Fruit fly (Drosophila melanogaster): ENCODE measurements around the gene mTerf5.
A peak's percentile ranks its signal among the peaks of the same experiment; 100 is the strongest.

Gene mTerf5

dm6 chr3R:18196991-18197801 lies 26.3 kb downstream of the mTerf5 start (continued):
- TF ChIP-seq ash1 (GFP tag; optimal IDR thresholded peaks at IDR 0.05) = no peak
- TF ChIP-seq az2 (GFP tag; optimal IDR thresholded peaks at IDR 0.05) = peak; percentile 57
- peak; percentile 41 for TF ChIP-seq CG6854 (GFP tag; optimal IDR thresholded peaks at IDR 0.05)
- peak; percentile 35 for TF ChIP-seq Fer3 (tag; optimal IDR thresholded peaks at IDR 0.05)
- TF ChIP-seq corto (GFP tag; optimal IDR thresholded peaks at IDR 0.05) = peak; percentile 8
- no peak for TF ChIP-seq crp (GFP tag; optimal IDR thresholded peaks at IDR 0.05)
- peak; percentile 38 for TF ChIP-seq CG1529 (GFP tag; optimal IDR thresholded peaks at IDR 0.05)
- TF ChIP-seq tio (GFP tag; optimal IDR thresholded peaks at IDR 0.05) = peak; percentile 79
- peak; percentile 57 for TF ChIP-seq dmrt11E (tag; optimal IDR thresholded peaks at IDR 0.05)
- TF ChIP-seq Dbx (GFP tag; IDR thresholded peaks at IDR 0.05) = no peak
- peak; percentile 58 for TF ChIP-seq PHDP (tag; optimal IDR thresholded peaks at IDR 0.05)
- peak; percentile 70 for TF ChIP-seq Ssrp (tag; optimal IDR thresholded peaks at IDR 0.05)
- TF ChIP-seq CG1603 (tag; optimal IDR thresholded peaks at IDR 0.05) = peak; percentile 28
- TF ChIP-seq MESR4 (GFP tag; optimal IDR thresholded peaks at IDR 0.05) = peak; percentile 40
- TF ChIP-seq phol (tag; optimal IDR thresholded peaks at IDR 0.05) = peak; percentile 60
- peak; percentile 71 for TF ChIP-seq abd-A (tag; optimal IDR thresholded peaks at IDR 0.05)
- peak; percentile 41 for TF ChIP-seq CG12155 (GFP tag; optimal IDR thresholded peaks at IDR 0.05)
- no peak for TF ChIP-seq dan (GFP tag; IDR thresholded peaks at IDR 0.05)
- TF ChIP-seq CG7745 (tag; optimal IDR thresholded peaks at IDR 0.05) = peak; percentile 26
- no peak for TF ChIP-seq slou (GFP tag; optimal IDR thresholded peaks at IDR 0.05)
- TF ChIP-seq ewg (GFP tag; optimal IDR thresholded peaks at IDR 0.05) = peak; percentile 65
- peak; percentile 17 for TF ChIP-seq CG30431 (GFP tag; optimal IDR thresholded peaks at IDR 0.05)
- TF ChIP-seq Side (GFP tag; optimal IDR thresholded peaks at IDR 0.05) = no peak
- peak; percentile 4 for TF ChIP-seq CG10462 (GFP tag; optimal IDR thresholded peaks at IDR 0.05)
- TF ChIP-seq Dek (tag; optimal IDR thresholded peaks at IDR 0.05) = peak; percentile 24
- no peak for TF ChIP-seq Spps (tag; optimal IDR thresholded peaks at IDR 0.05)
- TF ChIP-seq dmrt99B (tag; optimal IDR thresholded peaks at IDR 0.05) = peak; percentile 74
- no peak for TF ChIP-seq CG4707 (GFP tag; optimal IDR thresholded peaks at IDR 0.05)
- peak; percentile 58 for TF ChIP-seq CG10147 (GFP tag; optimal IDR thresholded peaks at IDR 0.05)
- TF ChIP-seq CG1602 (GFP tag; optimal IDR thresholded peaks at IDR 0.05) = peak; percentile 33
- peak; percentile 62 for TF ChIP-seq CG8924 (tag; optimal IDR thresholded peaks at IDR 0.05)
- TF ChIP-seq CG2129 (GFP tag; IDR thresholded peaks at IDR 0.05; ENCODE audit: partially characterized antibody) = no peak
- TF ChIP-seq CG10543 (GFP tag; optimal IDR thresholded peaks at IDR 0.05) = peak; percentile 51
- TF ChIP-seq Aef1 (GFP tag; IDR thresholded peaks at IDR 0.05) = no peak
- no peak for TF ChIP-seq Drgx (GFP tag; IDR thresholded peaks at IDR 0.05)
- no peak for TF ChIP-seq mld (GFP tag; IDR thresholded peaks at IDR 0.05; ENCODE audit: partially characterized antibody)
- peak; percentile 50 for TF ChIP-seq slp2 (GFP tag; optimal IDR thresholded peaks at IDR 0.05)
- TF ChIP-seq CG6272 (GFP tag; IDR thresholded peaks at IDR 0.05) = peak; percentile 9; the same call in 1 of the 2 replicates
- TF ChIP-seq CG2678 (tag; optimal IDR thresholded peaks at IDR 0.05) = peak; percentile 80
- TF ChIP-seq CG13424 (tag; optimal IDR thresholded peaks at IDR 0.05) = peak; percentile 68
- peak; percentile 62 for TF ChIP-seq Hmr (GFP tag; optimal IDR thresholded peaks at IDR 0.05)
- TF ChIP-seq Tbp (GFP tag; optimal IDR thresholded peaks at IDR 0.05) = no peak
- TF ChIP-seq CG12942 (GFP tag; optimal IDR thresholded peaks at IDR 0.05) = peak; percentile 15
- TF ChIP-seq CG7786 (GFP tag; optimal IDR thresholded peaks at IDR 0.05) = peak; percentile 26
- TF ChIP-seq Hsf (GFP tag; optimal IDR thresholded peaks at IDR 0.05) = peak; percentile 70
- no peak for TF ChIP-seq CG8944 (GFP tag; optimal IDR thresholded peaks at IDR 0.05)
- TF ChIP-seq Atf3 (GFP tag; optimal IDR thresholded peaks at IDR 0.05) = peak; percentile 5
- peak; percentile 52 for TF ChIP-seq D19A (tag; optimal IDR thresholded peaks at IDR 0.05)
